Worm (Caenorhabditis elegans) whole organism, L4/young adult: ENCODE measurements around the gene rpoa-12.
A peak's percentile ranks its signal among the peaks of the same experiment; 100 is the strongest.

Experiments
- W03F9.2 ChIP-seq: fragments of 150-350 bp; optimal IDR thresholded peaks from 2 replicates; lab custom pipeline; 2014; ENCODE audit warnings: missing biosample characterization, missing genetic modification characterization
- dao-5 ChIP-seq: sonication (generic microtip); optimal IDR thresholded peaks from 2 replicates; lab custom pipeline; 2016; ENCODE audit warnings: missing genotype, missing genetic modification characterization, moderate library complexity, missing compliant biosample characterization
- him-1 ChIP-seq: sonication (generic microtip); optimal IDR thresholded peaks from 2 replicates; lab custom pipeline; 2016; ENCODE audit warnings: missing genotype, missing genetic modification reagents, missing genetic modification characterization, missing compliant biosample characterization

The rpoa-12 gene

DNA sequence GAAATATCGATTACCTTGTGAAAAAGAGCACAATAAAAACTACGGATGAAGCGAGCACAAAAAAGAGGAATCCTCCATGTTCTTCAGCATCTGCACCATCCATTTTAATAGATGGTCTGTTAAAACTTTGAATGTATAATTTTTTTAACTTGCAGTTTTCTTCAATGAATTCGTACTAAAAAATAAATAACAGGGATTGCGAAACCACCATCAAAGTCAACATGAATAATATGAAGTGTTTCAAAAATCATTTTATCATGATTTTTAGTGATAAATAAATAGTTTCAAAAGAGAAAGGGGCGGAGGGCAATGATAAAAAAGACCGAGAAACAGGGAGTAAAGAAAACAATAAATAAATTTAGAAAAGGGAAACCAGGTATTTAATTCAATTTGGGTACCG, 1.8 kb downstream of the rpoa-12 start, which contains the start of gene dhs-22:
TSS of gene dhs-22 (minus strand) at position 116 of the 400 bp plus-strand sequence.
- TF ChIP-seq dao-5 (tag; lab: Kevin White, UChicago) = no peak
- no peak for TF ChIP-seq him-1 (tag; lab: Kevin White, UChicago)
- no peak for TF ChIP-seq W03F9.2 (tag; lab: Kevin White, UChicago)

DNA sequence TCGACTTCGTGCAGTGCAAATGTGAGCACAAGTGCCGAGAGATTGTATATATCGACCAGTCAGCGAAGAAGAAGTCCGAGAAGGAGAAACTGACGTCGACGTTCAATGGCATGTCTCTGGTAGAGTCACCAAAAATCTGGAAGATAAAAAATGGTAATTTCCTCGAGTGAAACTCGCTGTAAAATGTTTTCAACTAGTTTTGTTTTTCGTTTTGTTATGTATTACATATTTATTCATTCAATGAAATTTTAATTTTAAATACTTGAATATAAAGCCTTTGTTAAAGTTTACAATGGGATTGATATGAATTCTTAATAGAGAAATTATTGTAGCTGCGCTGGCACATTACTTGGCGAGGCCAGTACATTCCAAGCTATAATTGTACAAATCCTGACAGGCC, 3.2 kb downstream of the rpoa-12 start:
- TF ChIP-seq W03F9.2 (tag; lab: Kevin White, UChicago) = no peak
- no peak for TF ChIP-seq dao-5 (tag; lab: Kevin White, UChicago)
- no peak for TF ChIP-seq him-1 (tag; lab: Kevin White, UChicago)

DNA sequence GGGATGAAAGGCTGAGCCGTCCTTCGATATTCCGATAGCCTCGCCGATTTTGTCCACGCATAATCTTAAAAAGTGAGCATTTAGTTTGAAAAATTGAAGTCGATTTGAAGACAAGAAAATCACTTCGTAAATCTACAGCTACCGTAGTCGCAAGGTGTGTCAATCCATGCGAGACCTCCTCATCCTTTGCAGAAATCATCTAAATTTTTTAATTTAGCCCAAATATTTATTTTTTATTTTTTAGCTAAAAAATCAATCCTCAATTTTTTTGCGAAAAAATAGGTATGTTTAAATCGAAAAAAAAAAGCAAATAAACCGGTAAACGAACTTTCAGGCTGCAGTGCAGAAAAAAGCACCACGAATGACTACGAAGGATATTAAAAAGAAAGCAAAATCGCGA, 5.4 kb downstream of the rpoa-12 start, which contains the start of the genes nxf-2 and set-31:
TSS of gene nxf-2 (minus strand) at position 101 of the 400 bp plus-strand sequence.
TSS of gene set-31 (plus strand) at position 169 of the 400 bp plus-strand sequence.
- TF ChIP-seq him-1 (tag; lab: Kevin White, UChicago) (no peak), dao-5 (tag; lab: Kevin White, UChicago) (no peak), W03F9.2 (tag; lab: Kevin White, UChicago) (no peak)

DNA sequence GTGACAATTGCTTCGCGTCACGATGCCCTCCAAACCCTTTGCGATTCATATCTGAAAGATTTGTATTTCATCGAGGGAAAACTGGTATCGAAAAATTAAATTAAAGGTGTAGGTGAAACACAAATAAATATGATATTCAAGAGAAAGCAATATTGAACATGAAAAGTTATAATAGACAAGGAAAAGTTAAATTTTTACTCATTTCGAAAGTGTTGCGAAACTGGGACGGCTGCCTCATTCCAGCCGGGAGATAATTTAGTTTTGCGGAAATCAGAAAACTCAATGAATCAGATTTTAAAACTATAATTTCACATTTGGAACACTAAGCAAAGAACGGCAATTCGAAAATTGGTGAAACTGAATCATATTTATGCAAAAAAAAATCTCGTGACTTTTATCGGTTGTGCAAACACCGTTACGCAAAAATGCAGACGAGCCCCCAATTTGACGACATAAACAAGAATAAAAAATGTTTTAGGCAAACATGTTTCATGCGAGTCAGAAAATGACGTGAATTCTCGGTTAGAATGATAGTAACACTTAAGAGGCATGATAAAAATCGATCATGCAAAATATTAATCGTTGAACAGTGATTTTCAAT, 8.0 kb downstream of the rpoa-12 start, which contains the start of the genes nxf-1 and C15H11.11:
TSS of gene nxf-1 (minus strand) at position 51 of the 601 bp plus-strand sequence.
TSS of gene C15H11.11 (plus strand) at position 536 of the 601 bp plus-strand sequence.
- TF ChIP-seq dao-5 (tag; lab: Kevin White, UChicago) (no peak), him-1 (tag; lab: Kevin White, UChicago) (no peak), W03F9.2 (tag; lab: Kevin White, UChicago) (peak; percentile 68)

DNA sequence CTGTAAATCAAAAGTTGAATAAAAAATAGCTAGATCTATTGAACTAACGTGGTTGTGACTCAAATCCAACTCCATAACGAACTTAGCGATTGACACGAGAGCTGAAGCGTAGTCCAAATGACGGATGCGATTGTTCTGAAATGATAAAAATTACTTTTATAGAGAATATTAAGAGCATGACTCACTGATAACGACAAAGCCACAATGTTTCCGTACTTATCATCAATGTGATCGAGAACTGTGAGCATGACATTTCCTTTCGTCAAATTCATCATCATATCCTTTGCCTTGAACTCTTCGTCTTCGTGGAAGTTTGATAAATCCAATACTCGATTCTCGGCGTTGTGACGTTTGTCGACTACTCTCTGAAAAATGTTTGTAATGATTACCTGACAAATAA, 9.1 kb downstream of the rpoa-12 start:
- no peak for TF ChIP-seq him-1 (tag; lab: Kevin White, UChicago)
- TF ChIP-seq dao-5 (tag; lab: Kevin White, UChicago) = no peak
- no peak for TF ChIP-seq W03F9.2 (tag; lab: Kevin White, UChicago)

DNA sequence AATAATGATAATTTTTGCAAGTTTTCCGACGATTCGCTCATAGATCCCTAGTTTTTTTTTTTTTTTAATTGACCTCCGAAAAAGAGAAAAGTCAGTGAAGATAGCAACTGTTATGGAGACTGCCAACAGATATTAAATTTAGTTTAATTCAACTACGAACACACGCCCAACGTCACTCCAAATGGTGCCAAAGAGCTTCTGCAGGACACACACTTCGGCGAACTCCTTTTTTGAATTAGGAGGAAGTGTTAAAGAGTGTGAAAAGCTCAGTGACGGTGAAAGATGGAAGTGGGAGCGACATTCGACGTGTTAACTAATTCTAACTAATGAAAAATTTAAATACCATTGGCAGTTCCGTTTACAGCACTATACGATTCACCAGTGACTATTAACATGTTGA, 11.1 kb downstream of the rpoa-12 start:
- no peak for TF ChIP-seq W03F9.2 (tag; lab: Kevin White, UChicago)
- TF ChIP-seq him-1 (tag; lab: Kevin White, UChicago) = no peak
- no peak for TF ChIP-seq dao-5 (tag; lab: Kevin White, UChicago)

DNA sequence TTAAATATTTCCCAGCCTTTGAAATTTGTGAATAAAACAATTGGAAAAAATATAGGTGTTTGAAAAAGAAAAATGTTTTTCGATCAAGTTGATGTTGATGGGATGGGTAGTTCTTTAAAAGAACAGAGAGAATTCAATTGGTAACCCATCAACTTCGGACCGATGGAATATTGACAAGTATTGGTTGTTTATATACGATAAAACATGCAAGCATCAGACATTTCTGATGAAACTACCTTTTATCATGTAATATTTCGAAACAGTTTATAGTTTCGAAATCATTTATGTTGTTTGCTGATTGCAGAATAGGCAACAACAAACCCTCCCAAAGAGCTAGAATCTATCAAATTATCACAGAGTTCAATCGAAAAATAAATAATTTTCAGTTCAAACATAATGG, 13.2 kb downstream of the rpoa-12 start:
- TF ChIP-seq him-1 (tag; lab: Kevin White, UChicago) (no peak), W03F9.2 (tag; lab: Kevin White, UChicago) (no peak), dao-5 (tag; lab: Kevin White, UChicago) (no peak)

DNA sequence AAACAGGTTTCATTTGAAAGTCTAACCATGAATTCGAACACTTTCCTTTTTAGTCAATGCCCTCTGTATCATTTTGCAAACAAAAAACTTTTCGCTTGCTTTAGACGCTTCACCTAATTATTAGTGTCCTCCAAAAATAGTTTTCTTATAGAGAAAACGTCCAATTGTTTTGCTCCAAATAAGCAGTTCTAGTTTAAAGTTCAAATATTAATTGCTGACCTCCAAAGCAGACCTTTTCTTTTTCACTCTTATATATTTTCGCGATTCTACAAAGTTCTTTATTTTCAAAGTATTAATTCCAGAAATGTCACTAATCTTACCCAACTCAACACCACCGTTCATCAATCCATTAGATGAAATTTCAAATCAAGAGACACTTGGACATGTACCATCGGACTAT, 14.3 kb downstream of the rpoa-12 start, which contains the start of gene gnrr-2:
TSS of gene gnrr-2 (plus strand) at position 301 of the 400 bp plus-strand sequence.
- TF ChIP-seq him-1 (tag; lab: Kevin White, UChicago) = no peak
- no peak for TF ChIP-seq dao-5 (tag; lab: Kevin White, UChicago)
- TF ChIP-seq W03F9.2 (tag; lab: Kevin White, UChicago) = no peak

DNA sequence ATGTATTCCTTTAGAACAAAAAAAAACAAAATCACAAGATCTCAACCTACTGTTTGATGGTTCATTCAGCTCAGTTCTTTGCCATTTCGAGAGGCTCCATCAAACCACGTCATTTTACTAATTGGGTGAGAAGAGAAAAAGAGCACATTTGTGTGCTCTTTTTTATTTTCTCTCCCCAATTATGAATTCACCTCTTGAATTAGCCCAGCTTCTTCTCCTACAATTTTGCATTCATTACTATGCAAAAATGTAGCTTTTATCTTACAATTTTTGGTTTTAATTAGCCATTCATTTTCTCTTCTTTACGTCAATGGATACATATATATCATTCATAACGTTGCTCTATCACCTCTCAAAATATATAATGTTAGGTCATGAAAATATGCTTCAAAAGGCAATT, 17.5 kb downstream of the rpoa-12 start:
- no peak for TF ChIP-seq him-1 (tag; lab: Kevin White, UChicago)
- TF ChIP-seq dao-5 (tag; lab: Kevin White, UChicago) = no peak
- TF ChIP-seq W03F9.2 (tag; lab: Kevin White, UChicago) = no peak

DNA sequence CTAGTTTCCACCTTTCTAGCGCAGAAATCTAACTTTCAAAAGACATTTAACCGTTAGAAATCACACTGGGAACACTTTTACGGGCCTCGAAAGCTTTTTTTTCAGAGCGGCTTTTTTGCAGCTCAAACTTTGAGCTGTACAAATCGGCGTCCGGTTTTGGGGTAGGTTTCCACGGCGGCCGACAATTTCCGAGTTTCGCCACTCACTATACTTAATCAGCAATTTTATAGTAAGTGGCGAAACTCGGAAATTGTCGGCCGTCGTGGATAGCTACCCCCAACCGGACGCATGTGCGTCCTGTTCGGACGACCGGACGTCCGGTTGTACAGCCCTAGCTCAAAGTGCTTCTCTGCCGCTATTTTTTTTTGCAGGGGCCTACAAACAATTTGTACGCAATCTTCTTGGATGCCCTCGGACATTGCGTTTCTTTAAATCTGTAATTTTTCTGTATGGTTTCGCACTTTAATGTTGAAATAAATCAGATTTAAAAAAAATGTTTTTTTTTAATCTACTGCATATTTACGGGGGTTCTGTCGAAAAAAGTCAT, 26.9 kb downstream of the rpoa-12 start:
- TF ChIP-seq W03F9.2 (tag; lab: Kevin White, UChicago) (no peak), him-1 (tag; lab: Kevin White, UChicago) (no peak), dao-5 (tag; lab: Kevin White, UChicago) (no peak)

DNA sequence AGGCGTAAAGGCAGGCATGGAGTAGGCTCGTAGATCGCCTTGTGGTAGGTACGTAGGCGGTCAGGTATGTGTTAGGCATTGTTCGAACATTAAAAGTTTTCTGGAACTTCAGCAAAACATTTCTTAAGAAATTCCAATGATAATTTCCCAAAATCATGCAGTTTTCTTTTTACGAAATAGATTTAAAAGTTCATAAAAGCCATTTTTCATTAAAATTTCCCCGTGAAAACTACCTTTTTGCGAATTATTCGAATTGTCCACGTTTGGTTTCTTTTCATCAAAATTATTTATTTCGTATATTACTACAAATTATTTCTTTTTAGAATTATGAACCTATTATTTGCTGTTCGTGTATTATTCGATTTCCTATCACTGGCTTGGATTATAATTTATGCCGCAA, 28.4 kb downstream of the rpoa-12 start, which contains the start of gene C15H11.13:
TSS of gene C15H11.13 (plus strand) at position 301 of the 400 bp plus-strand sequence.
- no peak for TF ChIP-seq him-1 (tag; lab: Kevin White, UChicago)
- TF ChIP-seq W03F9.2 (tag; lab: Kevin White, UChicago) = no peak
- TF ChIP-seq dao-5 (tag; lab: Kevin White, UChicago) = no peak

DNA sequence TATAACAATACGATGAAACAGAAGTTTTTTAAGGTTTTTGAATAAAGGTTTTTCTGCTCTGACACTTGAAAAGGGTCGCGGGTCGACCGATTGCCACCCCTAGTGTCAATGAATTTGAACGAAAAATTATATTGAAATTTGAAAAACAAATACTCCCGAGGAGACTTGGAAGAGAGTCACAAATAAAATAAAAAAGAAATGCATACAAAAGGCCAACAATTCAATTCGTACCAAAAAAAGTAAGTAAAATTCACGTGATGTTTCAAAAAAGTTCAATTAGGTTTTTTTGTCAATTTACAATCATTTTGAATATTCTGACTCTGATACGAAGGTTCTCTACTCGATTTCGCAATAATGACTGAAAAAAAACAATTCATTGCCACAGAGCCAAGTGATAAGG, 29.6 kb downstream of the rpoa-12 start, which contains the start of gene C15H11.1:
TSS of gene C15H11.1 (plus strand) at position 301 of the 400 bp plus-strand sequence.
- TF ChIP-seq W03F9.2 (tag; lab: Kevin White, UChicago) (no peak), dao-5 (tag; lab: Kevin White, UChicago) (no peak), him-1 (tag; lab: Kevin White, UChicago) (no peak)

DNA sequence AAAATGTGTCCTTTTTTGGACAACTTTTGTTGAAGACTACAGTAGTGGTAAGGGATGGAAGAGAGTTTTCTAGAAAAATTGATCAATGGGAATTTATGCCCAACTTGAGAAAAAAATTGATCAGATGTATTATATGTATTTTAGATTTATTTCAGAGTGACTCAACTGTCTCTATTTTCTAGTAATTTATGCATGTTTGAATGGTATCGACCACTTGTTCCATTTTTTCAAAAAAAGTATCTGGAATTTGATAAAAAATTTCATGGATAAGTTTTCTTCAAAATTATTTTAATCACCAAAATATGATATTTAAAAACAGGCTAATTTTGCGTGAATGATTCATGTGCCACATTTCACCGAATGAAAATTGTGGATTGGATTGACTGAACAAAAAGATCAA, 31.3 kb downstream of the rpoa-12 start, which contains the start of gene C15H11.10:
TSS of gene C15H11.10 (plus strand) at position 301 of the 400 bp plus-strand sequence.
- TF ChIP-seq him-1 (tag; lab: Kevin White, UChicago) = no peak
- no peak for TF ChIP-seq dao-5 (tag; lab: Kevin White, UChicago)
- TF ChIP-seq W03F9.2 (tag; lab: Kevin White, UChicago) = no peak
